Worm (Caenorhabditis elegans) whole organism, early embryonic: Measurements from ENCODE around the gene srh-290.

Experiments used
- B0310.2 ChIP-seq: sonication (generic microtip); optimal IDR thresholded peaks from 2 replicates; lab custom pipeline; 2016; ENCODE audit warnings: mild to moderate bottlenecking, missing genetic modification characterization, missing compliant biosample characterization
- F13C5.2 ChIP-seq: sonication (generic microtip); optimal IDR thresholded peaks from 2 replicates; lab custom pipeline; 2017; ENCODE audit warnings: mild to moderate bottlenecking, missing genetic modification characterization, inconsistent platforms, missing compliant biosample characterization
- aly-1 ChIP-seq: sonication (generic microtip); optimal IDR thresholded peaks from 2 replicates; lab custom pipeline; 2016; ENCODE audit warnings: missing genetic modification characterization, missing compliant biosample characterization
- ama-1 ChIP-seq: fragments of 150-350 bp; optimal IDR thresholded peaks from 2 replicates; lab custom pipeline; 2014
- ceh-13 ChIP-seq: fragments of 200-800 bp; sonication (Bioruptor generic); optimal IDR thresholded peaks from 2 replicates; lab custom pipeline; 2018; ENCODE audit warnings: mild to moderate bottlenecking, missing genetic modification characterization, missing compliant biosample characterization
- ceh-36 ChIP-seq: sonication (generic microtip); optimal IDR thresholded peaks from 2 replicates; lab custom pipeline; 2016; ENCODE audit warnings: missing genetic modification characterization, inconsistent platforms, missing compliant biosample characterization
- ets-7 ChIP-seq: sonication (generic microtip); optimal IDR thresholded peaks from 2 replicates; lab custom pipeline; 2016; ENCODE audit warnings: missing genotype, missing genetic modification characterization, missing compliant biosample characterization
- flt-1 ChIP-seq: fragments of 200-800 bp; sonication (Bioruptor generic); IDR thresholded peaks from 2 replicates; pipeline ENCODE4 v1.3.6; 2022; ENCODE audit warnings: missing genetic modification characterization, missing compliant biosample characterization
- hmbx-1 ChIP-seq: sonication (generic microtip); optimal IDR thresholded peaks from 2 replicates; lab custom pipeline; 2016; ENCODE audit warnings: mild to moderate bottlenecking, missing genetic modification characterization, missing compliant biosample characterization
- hmg-4 ChIP-seq: fragments of 200-800 bp; sonication (Bioruptor generic); optimal IDR thresholded peaks from 2 replicates; lab custom pipeline; 2018; ENCODE audit warnings: mild to moderate bottlenecking, missing genetic modification characterization, missing compliant biosample characterization
- hnd-1 ChIP-seq: sonication (generic microtip); optimal IDR thresholded peaks from 2 replicates; lab custom pipeline; 2016; ENCODE audit warnings: missing genetic modification characterization, missing compliant biosample characterization
- pes-1 ChIP-seq: fragments of 200-800 bp; sonication (Bioruptor generic); IDR thresholded peaks from 2 replicates; pipeline ENCODE4 v1.3.6; 2022; ENCODE audit warnings: missing genetic modification reagents, missing genetic modification characterization, missing compliant biosample characterization
- scrt-1 ChIP-seq: fragments of 200-800 bp; sonication (Bioruptor generic); IDR thresholded peaks from 2 replicates; pipeline ENCODE4 v1.3.6; 2022; ENCODE audit warnings: missing genetic modification characterization, missing compliant biosample characterization
- sea-1 ChIP-seq: fragments of 200-800 bp; sonication (Bioruptor generic); conservative IDR thresholded peaks from 2 replicates; pipeline ENCODE4 v1.3.6; 2022; ENCODE audit warnings: missing genetic modification characterization, missing compliant biosample characterization
- tbx-11 ChIP-seq: fragments of 200-800 bp; sonication (Bioruptor generic); IDR thresholded peaks from 2 replicates; pipeline ENCODE4 v1.3.6; 2022; ENCODE audit warnings: missing genetic modification characterization, missing compliant biosample characterization
- tbx-37 ChIP-seq: fragments of 200-800 bp; sonication (Bioruptor generic); conservative IDR thresholded peaks from 2 replicates; pipeline ENCODE4 v1.3.6; 2022; ENCODE audit warnings: missing genetic modification reagents, missing genetic modification characterization, missing compliant biosample characterization
- tra-4 ChIP-seq: sonication (generic microtip); optimal IDR thresholded peaks from 2 replicates; lab custom pipeline; 2017; ENCODE audit warnings: missing genetic modification characterization, missing compliant biosample characterization

srh-290 gene

DNA sequence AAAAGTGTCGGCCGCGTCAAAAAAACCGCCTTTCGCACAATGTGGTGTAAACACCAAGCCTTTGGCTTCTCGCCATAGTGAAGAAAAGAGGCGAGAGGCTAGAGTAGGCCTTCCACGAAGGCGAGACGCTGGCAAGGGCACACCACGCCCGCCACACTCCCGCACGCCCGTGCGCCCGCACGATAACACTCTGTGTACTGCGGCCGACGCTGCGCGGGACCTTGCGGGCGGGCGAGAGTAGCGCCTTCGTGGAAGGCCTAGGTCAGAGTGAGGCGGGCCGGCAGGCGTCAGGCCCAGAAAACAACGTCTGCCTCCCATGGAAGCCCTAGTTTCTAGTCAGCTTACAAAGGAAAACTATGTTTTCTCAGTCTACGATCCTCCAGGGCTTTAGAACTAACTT lies 21.8 kb downstream of the srh-290 start:
- peak; percentile 31 for TF ChIP-seq aly-1
- TF ChIP-seq hmg-4 (GFP tag; lab: Kevin White, UChicago): no peak

DNA sequence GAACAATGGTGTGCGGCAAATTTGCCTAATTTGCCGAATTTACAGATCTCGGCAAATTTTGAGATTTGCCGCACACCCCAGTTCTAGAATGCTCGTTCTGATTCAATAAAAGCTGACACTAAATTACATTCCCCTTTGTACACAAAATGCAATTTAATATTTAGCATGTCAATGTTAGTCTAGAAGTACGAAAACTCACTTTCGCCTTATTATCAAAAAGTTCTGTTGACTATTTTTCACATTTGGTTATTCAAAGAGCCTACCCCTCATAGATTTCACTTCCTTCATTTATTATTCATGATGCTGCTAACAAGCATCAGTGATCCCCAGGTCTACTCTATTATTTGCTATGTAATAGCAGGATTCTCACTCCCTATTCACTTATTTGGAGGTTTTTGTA lies 28.3 kb downstream of the srh-290 start, which contains the start of gene srh-298:
Gene srh-298 (plus strand): TSS at position 301 of the 400 bp plus-strand sequence.
- no peak for TF ChIP-seq ets-7
- TF ChIP-seq ceh-36: no peak
- TF ChIP-seq hmg-4 (GFP tag; lab: Kevin White, UChicago): no peak
- no peak for TF ChIP-seq tra-4 (tag; lab: Kevin White, UChicago)
- TF ChIP-seq sea-1 (GFP tag; lab: Robert Waterston, UW): no peak
- no peak for TF ChIP-seq hmbx-1 (tag; lab: Kevin White, UChicago)
- TF ChIP-seq tbx-11 (GFP tag; lab: Robert Waterston, UW): no peak
- no peak for TF ChIP-seq hnd-1
- TF ChIP-seq flt-1 (GFP tag; lab: Robert Waterston, UW): no peak
- TF ChIP-seq tbx-37: no peak
- no peak for TF ChIP-seq pes-1 (GFP tag; lab: Robert Waterston, UW)
- no peak for TF ChIP-seq B0310.2 (tag; lab: Kevin White, UChicago)
- TF ChIP-seq scrt-1 (GFP tag; lab: Robert Waterston, UW): no peak
- no peak for TF ChIP-seq F13C5.2 (tag; lab: Kevin White, UChicago)
- no peak for TF ChIP-seq ceh-13 (GFP tag; lab: Kevin White, UChicago)
- TF ChIP-seq ama-1 (lab: Kevin White, UChicago): no peak

DNA sequence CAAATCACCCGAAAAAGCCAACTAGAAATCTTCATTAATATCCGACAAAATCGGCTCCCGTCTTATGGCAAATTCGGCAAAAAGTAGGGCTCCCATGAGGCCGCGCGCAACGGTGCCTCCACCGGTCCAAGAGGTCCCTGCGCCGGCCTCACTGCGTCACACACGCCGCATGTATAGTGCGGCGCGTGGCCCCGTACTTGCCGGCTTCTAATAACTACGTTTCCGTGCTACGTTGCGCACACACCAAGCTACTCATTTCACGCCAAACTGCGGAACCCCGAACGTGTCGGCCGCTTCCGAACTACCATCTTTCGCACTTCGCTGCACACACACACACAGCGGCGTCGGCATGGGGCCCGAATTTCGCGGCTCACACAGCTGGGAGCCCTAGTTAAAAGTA lies 29.4 kb downstream of the srh-290 start:
- TF ChIP-seq hnd-1: no peak

DNA sequence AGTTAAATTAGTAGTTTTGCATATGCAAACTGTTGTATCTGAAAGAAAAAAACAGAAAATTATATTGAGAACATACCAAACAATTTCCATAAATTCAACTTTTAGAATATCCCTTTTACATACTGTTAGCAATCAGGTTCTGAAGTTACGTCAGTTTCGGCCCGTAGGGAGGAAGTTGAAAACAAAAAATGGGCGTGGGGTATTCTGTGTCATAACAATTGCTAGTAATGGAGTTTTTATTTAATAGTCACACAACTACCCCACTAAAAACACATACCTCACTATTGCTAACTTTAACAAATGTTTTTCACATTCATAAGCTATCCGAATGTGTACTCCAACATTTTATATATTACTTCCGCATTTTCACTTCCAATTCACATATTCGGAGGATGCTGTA lies 31.5 kb downstream of the srh-290 start, which contains the start of gene srh-300:
Gene srh-300 (plus strand): TSS at position 301 of the 400 bp plus-strand sequence.
- no peak for TF ChIP-seq B0310.2 (tag; lab: Kevin White, UChicago)

DNA sequence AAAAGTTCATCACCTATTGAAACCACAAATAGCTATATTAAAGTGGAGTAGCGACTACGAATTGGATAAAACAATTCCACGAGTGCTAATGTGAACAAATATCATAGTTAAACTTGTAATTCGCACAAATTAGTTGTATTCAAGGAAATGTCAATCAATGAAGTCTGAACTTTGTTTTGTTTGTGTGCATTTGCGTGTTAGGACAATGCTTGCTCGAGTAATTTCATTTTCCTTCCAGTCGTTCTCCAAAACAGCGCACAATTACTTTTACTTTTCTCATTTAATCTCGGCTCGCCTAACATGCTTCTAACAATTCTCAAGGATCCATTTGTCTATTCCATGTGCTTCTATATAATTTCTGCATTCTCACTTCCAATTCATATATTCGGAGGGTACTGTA lies 34.3 kb downstream of the srh-290 start, which contains the start of gene srh-301:
Gene srh-301 (plus strand): TSS at position 301 of the 400 bp plus-strand sequence.
- TF ChIP-seq flt-1 (GFP tag; lab: Robert Waterston, UW) (no peak), ama-1 (lab: Kevin White, UChicago) (no peak), ets-7 (no peak), ceh-13 (GFP tag; lab: Kevin White, UChicago) (no peak), sea-1 (GFP tag; lab: Robert Waterston, UW) (no peak), tbx-11 (GFP tag; lab: Robert Waterston, UW) (no peak), hmbx-1 (tag; lab: Kevin White, UChicago) (no peak), aly-1 (no peak), pes-1 (GFP tag; lab: Robert Waterston, UW) (no peak), hnd-1 (no peak), hmg-4 (GFP tag; lab: Kevin White, UChicago) (no peak), tbx-37 (no peak), tra-4 (tag; lab: Kevin White, UChicago) (no peak), ceh-36 (no peak), B0310.2 (tag; lab: Kevin White, UChicago) (no peak), F13C5.2 (tag; lab: Kevin White, UChicago) (no peak)

DNA sequence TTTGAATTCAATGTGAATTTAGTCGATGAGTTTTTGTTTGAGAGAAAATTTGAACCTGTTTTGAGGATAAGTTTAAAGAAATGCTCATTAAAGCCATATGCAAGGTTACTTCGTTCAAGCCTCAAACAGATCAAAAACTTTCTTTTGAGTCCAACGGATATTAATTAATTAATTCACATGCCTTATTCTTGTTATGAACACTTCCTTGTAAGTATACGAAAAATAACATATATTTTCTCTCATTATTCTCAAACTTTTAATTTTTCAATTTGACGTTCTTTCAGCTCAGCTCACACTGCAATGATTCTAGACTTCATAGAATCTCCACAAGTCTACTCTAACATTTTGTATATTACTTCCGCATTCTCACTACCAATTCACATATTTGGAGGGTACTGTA lies 38.0 kb downstream of the srh-290 start, which contains the start of gene srh-304:
Gene srh-304 (plus strand): TSS at position 301 of the 400 bp plus-strand sequence.
- TF ChIP-seq ceh-13 (GFP tag; lab: Kevin White, UChicago) (no peak), tbx-11 (GFP tag; lab: Robert Waterston, UW) (no peak), F13C5.2 (tag; lab: Kevin White, UChicago) (no peak), B0310.2 (tag; lab: Kevin White, UChicago) (no peak), scrt-1 (GFP tag; lab: Robert Waterston, UW) (no peak), hnd-1 (no peak), pes-1 (GFP tag; lab: Robert Waterston, UW) (no peak), hmbx-1 (tag; lab: Kevin White, UChicago) (no peak), ets-7 (no peak), hmg-4 (GFP tag; lab: Kevin White, UChicago) (no peak), ama-1 (lab: Kevin White, UChicago) (no peak), flt-1 (GFP tag; lab: Robert Waterston, UW) (no peak), sea-1 (GFP tag; lab: Robert Waterston, UW) (no peak)

DNA sequence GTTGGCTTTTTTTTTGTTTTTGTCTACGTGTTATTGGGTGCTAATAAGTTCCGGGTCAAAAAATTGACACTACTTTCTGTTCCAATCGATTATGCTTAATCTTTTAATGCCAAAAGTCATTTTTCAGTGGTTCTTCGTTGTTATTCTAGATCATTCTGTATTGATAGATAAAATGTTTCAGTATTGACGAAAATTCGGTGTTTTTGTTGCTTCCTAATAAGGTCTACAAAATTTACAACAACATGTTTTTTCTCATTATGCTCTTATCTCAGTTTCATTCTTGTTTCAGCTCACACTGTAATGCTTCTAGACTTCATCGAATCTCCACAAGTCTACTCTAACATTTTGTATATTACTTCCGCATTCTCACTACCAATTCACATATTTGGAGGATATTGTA lies 41.1 kb downstream of the srh-290 start, which contains the start of gene srh-303:
Gene srh-303 (plus strand): TSS at position 301 of the 400 bp plus-strand sequence.
- TF ChIP-seq F13C5.2 (tag; lab: Kevin White, UChicago): no peak
- no peak for TF ChIP-seq tra-4 (tag; lab: Kevin White, UChicago)
- TF ChIP-seq tbx-37: no peak
- no peak for TF ChIP-seq pes-1 (GFP tag; lab: Robert Waterston, UW)
- no peak for TF ChIP-seq hnd-1
- no peak for TF ChIP-seq hmg-4 (GFP tag; lab: Kevin White, UChicago)
- no peak for TF ChIP-seq tbx-11 (GFP tag; lab: Robert Waterston, UW)
- no peak for TF ChIP-seq B0310.2 (tag; lab: Kevin White, UChicago)
- TF ChIP-seq aly-1: no peak
- TF ChIP-seq ceh-36: no peak
- no peak for TF ChIP-seq ceh-13 (GFP tag; lab: Kevin White, UChicago)
- no peak for TF ChIP-seq ets-7
- TF ChIP-seq flt-1 (GFP tag; lab: Robert Waterston, UW): no peak
- no peak for TF ChIP-seq ama-1 (lab: Kevin White, UChicago)
- no peak for TF ChIP-seq hmbx-1 (tag; lab: Kevin White, UChicago)
- no peak for TF ChIP-seq sea-1 (GFP tag; lab: Robert Waterston, UW)
- TF ChIP-seq scrt-1 (GFP tag; lab: Robert Waterston, UW): no peak
